Fruit fly (Drosophila melanogaster): ENCODE results near the gene CG31106.

CG31106 gene

dm6 chr3R:25207405-25208003 is 8.6 kb upstream of the CG31106 start (continued):
- TF ChIP-seq kni (GFP tag; optimal IDR thresholded peaks at IDR 0.05) = no peak
- TF ChIP-seq CG9876 (GFP tag; optimal IDR thresholded peaks at IDR 0.05) = no peak
- TF ChIP-seq wek (GFP tag; optimal IDR thresholded peaks at IDR 0.05) = peak; percentile 44
- TF ChIP-seq Aef1 (GFP tag; IDR thresholded peaks at IDR 0.05) = peak; percentile 63
- peak; percentile 5 for TF ChIP-seq CG34376 (GFP tag; optimal IDR thresholded peaks at IDR 0.05)
- TF ChIP-seq schlank (tag; optimal IDR thresholded peaks at IDR 0.05) = no peak
- no peak for TF ChIP-seq MESR4 (GFP tag; optimal IDR thresholded peaks at IDR 0.05)
- no peak for TF ChIP-seq tna (GFP tag; IDR thresholded peaks at IDR 0.05; ENCODE audit: partially characterized antibody)
- TF ChIP-seq yki (optimal IDR thresholded peaks at IDR 0.05) = no peak
- peak; percentile 86 for TF ChIP-seq CG11695 (GFP tag; IDR thresholded peaks at IDR 0.05)
- TF ChIP-seq cg (GFP tag; optimal IDR thresholded peaks at IDR 0.05) = no peak
- TF ChIP-seq CG1647 (GFP tag; optimal IDR thresholded peaks at IDR 0.05) = peak; percentile 40
- peak; percentile 17; the same call in 1 of the 2 replicates for TF ChIP-seq E2f2 (GFP tag; IDR thresholded peaks at IDR 0.05)
- peak; percentile 73 for TF ChIP-seq Atf6 (GFP tag; IDR thresholded peaks at IDR 0.05)
- TF ChIP-seq Dip2 (GFP tag; IDR thresholded peaks at IDR 0.05) = no peak
- peak; percentile 53 for TF ChIP-seq CG12942 (GFP tag; optimal IDR thresholded peaks at IDR 0.05)
- peak; percentile 66 for TF ChIP-seq lilli (GFP tag; optimal IDR thresholded peaks at IDR 0.05)
- peak; percentile 86 for TF ChIP-seq Oli (tag; optimal IDR thresholded peaks at IDR 0.05)
- TF ChIP-seq CG13775 (GFP tag; optimal IDR thresholded peaks at IDR 0.05) = peak; percentile 55
- no peak for TF ChIP-seq fu2 (GFP tag; optimal IDR thresholded peaks at IDR 0.05)
- peak; percentile 16 for TF ChIP-seq CG7987 (GFP tag; optimal IDR thresholded peaks at IDR 0.05)
- TF ChIP-seq grau (tag; optimal IDR thresholded peaks at IDR 0.05) = peak; percentile 81
- TF ChIP-seq Dll (GFP tag; IDR thresholded peaks at IDR 0.05; ENCODE audit: partially characterized antibody) = no peak
- peak; percentile 23 for TF ChIP-seq CG6765 (GFP tag; optimal IDR thresholded peaks at IDR 0.05)
- TF ChIP-seq CG10321 (GFP tag; IDR thresholded peaks at IDR 0.05) = no peak
- TF ChIP-seq CG8944 (GFP tag; optimal IDR thresholded peaks at IDR 0.05) = no peak
- TF ChIP-seq salm (tag; optimal IDR thresholded peaks at IDR 0.05) = peak; percentile 68
- TF ChIP-seq CG5953 (GFP tag; IDR thresholded peaks at IDR 0.05) = no peak
- TF ChIP-seq B-H1 (GFP tag; IDR thresholded peaks at IDR 0.05) = peak; percentile 56
- no peak for TF ChIP-seq CG17186 (GFP tag; optimal IDR thresholded peaks at IDR 0.05)
- TF ChIP-seq CG11504 (tag; optimal IDR thresholded peaks at IDR 0.05) = peak; percentile 86
- TF ChIP-seq CG13894 (tag; optimal IDR thresholded peaks at IDR 0.05) = no peak
- peak; percentile 63 for TF ChIP-seq CG3407 (GFP tag; optimal IDR thresholded peaks at IDR 0.05)
- no peak for TF ChIP-seq CG11398 (GFP tag; optimal IDR thresholded peaks at IDR 0.05)
- TF ChIP-seq dpn (GFP tag; optimal IDR thresholded peaks at IDR 0.05) = peak; percentile 41 to 70
- TF ChIP-seq sens (GFP tag) = peak; percentile 91

- TF ChIP-seq CG11247 (GFP tag; IDR thresholded peaks at IDR 0.05) (peak; percentile 65), bbx (GFP tag; IDR thresholded peaks at IDR 0.05; ENCODE audit: partially characterized antibody) (0 out of 2 replicates have a peak, but pooled peaks have one; percentile 18), yki (optimal IDR thresholded peaks at IDR 0.05) (peak; percentile 66), inv (GFP tag; IDR thresholded peaks at IDR 0.05; ENCODE audit: partially characterized antibody) (no peak), z (GFP tag; IDR thresholded peaks at IDR 0.05) (peak; percentile 67; the same call in 1 of the 3 replicates), CG18011 (GFP tag; optimal IDR thresholded peaks at IDR 0.05) (peak; percentile 46), CG7963 (GFP tag; IDR thresholded peaks at IDR 0.05; ENCODE audit: partially characterized antibody) (no peak), Jarid2 (GFP tag; optimal IDR thresholded peaks at IDR 0.05) (peak; percentile 57), CG14965 (GFP tag; optimal IDR thresholded peaks at IDR 0.05; ENCODE audit: borderline replicate concordance) (no peak), Oli (tag; optimal IDR thresholded peaks at IDR 0.05) (no peak), da (GFP tag; optimal IDR thresholded peaks at IDR 0.05) (no peak), CG8281 (tag; optimal IDR thresholded peaks at IDR 0.05) (no peak), Gsc (GFP tag; IDR thresholded peaks at IDR 0.05) (no peak), kay (GFP tag; optimal IDR thresholded peaks at IDR 0.05) (no peak), CG9727 (GFP tag; optimal IDR thresholded peaks at IDR 0.05) (no peak), nom (GFP tag; optimal IDR thresholded peaks at IDR 0.05) (peak; percentile 46)
These were observed 7.9 kb upstream of the CG31106 start, which contains the start of gene Cad96Ca for dm6 chr3R:25208042-25208766. Cad96Ca (minus strand) TSS chr3R:25208283.

All from whole organism, embryonic.